Worm (Caenorhabditis elegans) whole organism, L1 larva: ENCODE measurements around the gene zyg-9.

ENCODE experiments used
- aly-2 ChIP-seq: fragments of 150-350 bp; optimal IDR thresholded peaks from 2 replicates; lab custom pipeline; 2014; ENCODE audit warnings: missing biosample characterization, missing genetic modification characterization
- egl-27 ChIP-seq, 2 experiments: fragments of 150-350 bp in 1 of 2; sonication (generic microtip); optimal IDR thresholded peaks; 3 replicates each; lab custom pipeline; 2017 to 2018; ENCODE audit warnings: missing biosample characterization in 2 of 2, missing genetic modification characterization in 2 of 2, missing genetic modification reagents in 2 of 2
- mdl-1 ChIP-seq, 2 experiments: fragments of 150-350 bp; optimal IDR thresholded peaks; 2 replicates each; lab custom pipeline; 2014 to 2017; ENCODE audit warnings: missing biosample characterization in 2 of 2, missing genetic modification characterization in 2 of 2, inconsistent platforms in 1 of 2

ce11 chrII:8409538-8409937, 48.1 kb upstream of the zyg-9 start:
- TF ChIP-seq aly-2 (no peak), mdl-1 (tag; optimal IDR thresholded peaks at IDR 0.05; lab: Kevin White, UChicago) (no peak), egl-27 (tag; optimal IDR thresholded peaks at IDR 0.05; lab: Kevin White, UChicago) (no peak)
